Worm (Caenorhabditis elegans) whole organism, dauer: ENCODE measurements around the gene sbsp-1.

Experiments
- unc-62 ChIP-seq: sonication (generic microtip); optimal IDR thresholded peaks from 2 replicates; lab custom pipeline; 2017; ENCODE audit warnings: missing biosample characterization, missing genetic modification reagents, missing genetic modification characterization

sbsp-1 gene

DNA sequence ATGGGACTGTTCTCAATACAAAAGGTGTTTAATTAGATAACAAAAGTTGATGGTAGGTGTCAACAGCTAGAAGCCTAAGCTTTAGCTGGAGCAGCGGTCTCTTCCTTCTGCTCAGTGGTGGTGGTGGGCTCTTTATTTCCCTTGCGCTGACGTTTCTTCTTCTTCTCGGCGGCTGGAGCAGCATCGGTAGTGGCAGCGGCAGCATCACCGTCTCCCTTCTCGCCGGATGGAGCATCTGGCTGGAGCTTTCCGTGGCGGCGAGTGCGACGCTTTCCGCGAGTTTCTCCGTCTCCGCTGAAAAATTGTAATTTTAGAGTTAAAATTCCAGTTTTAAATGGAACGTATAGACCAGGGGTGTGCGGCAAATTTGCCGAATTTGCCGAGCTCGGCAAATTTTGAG is 34.4 kb downstream of the sbsp-1 start:
- TF ChIP-seq unc-62 (GFP tag; lab: Kevin White, UChicago): no peak

DNA sequence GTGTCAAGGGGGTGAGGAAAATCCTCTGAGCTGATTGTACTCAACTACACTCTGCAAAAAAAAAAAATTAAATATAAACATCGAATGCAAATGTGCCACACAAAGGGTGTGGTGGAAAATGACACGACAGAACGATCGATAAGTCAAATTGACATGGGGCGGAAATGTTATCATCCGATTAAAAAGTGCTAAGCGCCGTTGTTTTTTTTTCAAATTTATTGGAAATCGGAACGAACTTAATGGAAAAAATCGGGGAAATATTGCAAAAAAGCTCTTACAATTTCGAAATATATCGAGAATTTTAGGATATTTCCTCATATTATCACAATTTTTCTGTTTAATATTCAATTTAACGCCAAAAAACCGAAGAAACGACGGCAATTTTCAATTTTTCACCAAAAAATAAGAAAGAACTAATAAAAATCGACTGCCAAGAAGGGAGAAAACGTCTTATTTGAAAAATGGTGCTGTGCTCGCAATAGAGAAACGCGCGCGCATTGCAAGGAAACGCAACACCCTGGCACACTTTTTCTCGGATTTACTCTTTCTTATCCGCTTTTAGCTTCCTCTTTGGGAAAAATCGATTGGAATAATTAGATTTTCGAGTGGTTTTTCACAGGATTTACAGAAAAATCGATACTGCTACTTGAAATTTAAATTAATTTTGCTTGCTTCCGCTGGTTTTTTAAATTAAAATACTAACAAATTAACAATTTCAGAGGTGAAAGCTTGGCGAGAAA is 36.1 kb downstream of the sbsp-1 start, which contains the start of the genes cey-4 and vps-50:
TSS of gene cey-4 (minus strand) at position 51 of the 740 bp plus-strand sequence.
TSS of gene vps-50 (plus strand) at position 541 of the 740 bp plus-strand sequence.
- no peak for TF ChIP-seq unc-62 (GFP tag; lab: Kevin White, UChicago)

DNA sequence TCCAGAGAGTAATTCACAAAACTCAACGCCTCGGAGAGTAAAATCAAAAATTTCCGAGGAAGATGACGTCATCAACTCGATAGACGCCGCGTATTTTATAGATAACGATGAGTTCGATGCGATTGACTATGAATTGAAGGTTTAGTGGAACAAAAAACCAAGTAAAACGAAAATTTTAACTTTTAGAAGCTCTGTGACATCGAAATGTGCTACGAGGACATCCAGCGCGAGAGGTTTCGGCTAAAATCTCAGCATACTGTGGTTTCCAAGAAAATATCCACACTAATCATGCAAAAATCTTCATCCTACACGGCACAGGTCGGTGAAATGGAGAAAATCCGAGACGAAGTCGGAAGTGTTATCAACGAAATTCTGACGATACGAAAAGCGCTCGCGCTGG is 36.9 kb downstream of the sbsp-1 start:
- TF ChIP-seq unc-62 (GFP tag; lab: Kevin White, UChicago): no peak

DNA sequence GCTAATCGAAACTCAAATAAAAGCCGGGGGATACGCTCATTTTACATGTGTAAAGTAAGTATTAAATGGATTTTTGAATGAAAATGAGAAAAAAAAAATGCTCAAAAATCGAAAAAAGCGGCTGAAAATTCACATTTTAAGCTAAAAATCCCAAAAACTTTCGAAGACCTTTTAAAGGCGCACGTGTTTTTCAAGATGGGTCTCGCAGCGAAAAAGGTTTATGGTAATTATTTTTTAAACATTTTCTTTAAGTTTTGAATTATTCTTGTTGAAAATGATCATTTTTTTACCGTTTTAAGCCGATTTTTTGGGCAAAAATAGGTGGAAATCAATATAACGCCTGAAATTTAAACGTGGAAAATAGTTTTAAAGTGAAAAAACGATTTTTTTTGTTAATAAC is 37.4 kb downstream of the sbsp-1 start:
- no peak for TF ChIP-seq unc-62 (GFP tag; lab: Kevin White, UChicago)

DNA sequence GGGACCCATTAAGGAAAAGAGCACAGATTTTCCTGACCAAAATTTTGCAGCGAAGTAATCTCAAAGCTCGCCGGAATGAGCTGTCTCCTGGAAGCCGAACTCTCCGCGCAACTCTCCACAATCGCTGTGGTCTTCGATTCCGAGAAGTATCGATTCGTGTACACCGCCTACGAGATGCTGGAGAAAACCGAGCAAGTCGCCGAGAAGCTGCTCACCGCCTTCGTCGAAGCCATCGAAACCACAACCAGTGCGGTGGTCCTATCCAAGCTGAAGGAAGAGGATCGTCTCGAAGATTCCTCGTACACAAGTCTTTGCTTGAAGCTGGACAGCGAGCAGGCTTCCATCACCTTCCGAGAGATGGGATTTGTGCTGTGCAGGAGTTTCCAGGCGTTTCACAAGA is 38.1 kb downstream of the sbsp-1 start:
- TF ChIP-seq unc-62 (GFP tag; lab: Kevin White, UChicago): no peak

DNA sequence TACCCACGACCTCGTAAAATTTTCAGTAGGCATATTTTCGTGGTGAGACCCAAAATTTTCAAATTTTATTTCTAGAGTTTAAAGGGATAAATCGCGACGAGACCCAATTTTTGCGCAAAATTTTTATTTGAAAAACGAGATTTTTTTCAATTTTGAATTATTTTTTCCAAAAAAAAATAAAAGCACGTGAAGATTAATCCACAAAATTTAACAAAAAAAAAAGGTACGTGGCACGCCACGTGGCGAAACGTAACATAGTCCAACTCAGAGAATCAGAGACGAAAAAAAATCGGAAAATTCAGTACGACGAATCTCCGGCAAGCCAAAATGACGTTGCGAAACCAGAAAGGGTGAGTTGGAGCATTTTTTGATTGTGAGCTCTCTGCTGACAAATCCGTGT is 42.4 kb downstream of the sbsp-1 start, which contains the start of gene C44B9.2:
TSS of gene C44B9.2 (plus strand) at position 301 of the 400 bp plus-strand sequence.
- no peak for TF ChIP-seq unc-62 (GFP tag; lab: Kevin White, UChicago)

DNA sequence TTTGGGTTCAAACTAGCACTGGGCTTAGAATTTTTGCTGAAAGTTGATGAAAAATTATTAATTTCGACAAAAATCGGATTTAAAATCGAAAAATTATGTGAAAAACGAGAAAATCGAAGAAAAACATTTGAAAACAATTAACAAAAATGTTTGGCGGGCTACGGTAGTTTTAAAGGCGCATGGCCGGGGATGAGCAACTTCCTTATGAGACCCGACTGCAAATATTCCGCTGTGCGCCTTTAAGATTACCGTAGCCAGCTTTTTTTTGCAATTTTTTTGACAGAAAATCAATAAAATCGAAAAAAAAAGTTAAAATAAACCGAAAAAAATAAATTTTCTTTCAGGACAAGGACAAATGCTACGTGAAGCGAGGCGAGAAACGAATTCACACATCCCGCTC is 44.8 kb downstream of the sbsp-1 start:
- TF ChIP-seq unc-62 (GFP tag; lab: Kevin White, UChicago): no peak

DNA sequence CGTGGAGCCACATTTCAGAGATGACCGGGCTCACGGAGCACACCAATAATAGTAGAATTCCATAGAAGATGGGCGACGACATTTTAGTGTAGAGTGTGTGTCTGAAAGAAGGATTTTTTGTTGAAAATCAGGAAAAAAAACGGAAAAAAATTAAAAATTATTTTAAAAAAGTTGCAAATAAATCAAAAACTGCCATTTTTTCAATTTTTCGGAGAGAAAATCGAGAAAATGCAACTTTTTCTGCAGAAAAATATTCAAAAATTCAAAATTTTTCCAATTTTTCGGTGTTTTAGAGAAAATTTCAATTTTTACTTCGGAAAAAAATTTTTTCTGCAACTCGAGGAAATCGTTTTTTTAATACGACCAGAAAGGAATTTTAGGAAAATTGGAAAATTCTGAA is 47.3 kb downstream of the sbsp-1 start, which contains the start of gene C44B9.3:
TSS of gene C44B9.3 (minus strand) at position 101 of the 400 bp plus-strand sequence.
- no peak for TF ChIP-seq unc-62 (GFP tag; lab: Kevin White, UChicago)

DNA sequence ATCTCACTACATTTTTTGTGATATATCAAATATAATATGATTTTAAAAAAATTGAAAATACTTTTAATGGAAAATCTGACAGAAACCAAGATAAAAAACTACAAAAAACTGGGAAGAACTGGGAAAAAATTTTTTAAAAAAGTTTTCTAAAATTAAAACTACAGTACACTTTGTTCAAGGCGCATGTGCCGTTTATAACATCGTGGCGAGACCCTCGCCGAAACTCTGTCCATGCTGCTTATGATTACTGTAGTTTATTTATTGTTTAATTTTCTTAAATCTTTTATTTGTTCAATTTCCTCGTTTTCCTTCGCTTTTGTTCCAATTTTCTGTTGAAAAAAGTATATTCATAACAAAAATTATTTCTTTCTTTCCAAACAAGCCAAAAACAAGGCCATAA is 48.7 kb downstream of the sbsp-1 start, which contains the start of gene athp-1:
TSS of gene athp-1 (plus strand) at position 305 of the 400 bp plus-strand sequence.
- TF ChIP-seq unc-62 (GFP tag; lab: Kevin White, UChicago): no peak

DNA sequence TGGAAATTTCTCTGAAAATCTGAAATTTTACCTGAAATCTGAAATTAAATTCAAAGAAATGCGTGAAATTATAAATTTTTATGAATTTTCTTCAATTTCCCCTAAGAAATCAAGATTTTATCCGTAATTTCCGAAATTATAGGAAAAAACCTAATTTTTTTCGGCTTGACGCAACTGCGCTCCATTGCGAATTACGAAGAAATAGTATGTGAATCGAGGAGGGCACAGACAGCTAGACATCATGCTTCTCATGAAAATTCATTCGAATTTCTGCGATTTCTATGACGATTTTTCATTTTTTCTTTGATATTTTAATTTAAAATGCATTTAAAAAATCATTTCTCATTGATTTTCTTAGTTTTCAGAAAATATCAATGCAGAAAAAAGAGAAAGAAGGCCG is 49.3 kb downstream of the sbsp-1 start:
- no peak for TF ChIP-seq unc-62 (GFP tag; lab: Kevin White, UChicago)

DNA sequence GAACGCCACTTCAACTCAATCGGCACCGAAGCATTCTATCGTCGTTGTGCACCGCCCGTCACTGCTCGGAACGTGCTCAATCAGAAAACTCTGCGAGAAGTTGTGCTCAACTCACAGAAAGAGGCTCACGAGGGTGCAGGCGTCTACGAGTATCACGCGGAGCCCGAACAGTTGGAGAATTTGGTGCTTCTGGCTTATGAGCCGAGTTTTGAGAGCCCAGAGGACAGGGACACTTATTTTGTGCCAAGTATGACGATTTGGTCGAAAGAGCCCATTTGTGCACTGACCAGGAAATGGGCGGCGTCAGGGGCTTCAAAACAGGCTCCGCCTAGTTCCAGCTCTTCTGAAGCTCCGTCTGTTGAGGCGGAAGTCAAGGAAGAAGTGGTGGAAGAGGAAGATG is 56.1 kb downstream of the sbsp-1 start:
- no peak for TF ChIP-seq unc-62 (GFP tag; lab: Kevin White, UChicago)
